Worm (Caenorhabditis elegans) whole organism, young adult: ENCODE results near the gene C28H8.2.
A peak's percentile ranks its signal among the peaks of the same experiment; 100 is the strongest.

Experiments used
- B0336.3 ChIP-seq: fragments of 200-800 bp; sonication (Bioruptor generic); IDR thresholded peaks from 2 replicates; pipeline ENCODE4 v1.3.6; 2022; ENCODE audit warnings: missing genetic modification characterization, missing compliant biosample characterization
- F10E7.11 ChIP-seq: sonication (generic microtip); optimal IDR thresholded peaks from 2 replicates; lab custom pipeline; 2017; ENCODE audit warnings: mild to moderate bottlenecking, missing genetic modification characterization, moderate library complexity, missing compliant biosample characterization
- F22D6.2 ChIP-seq: sonication (generic microtip); optimal IDR thresholded peaks from 2 replicates; lab custom pipeline; 2016; ENCODE audit warnings: mild to moderate bottlenecking, missing genetic modification characterization, missing compliant biosample characterization
- F52B5.7 ChIP-seq: sonication (generic microtip); optimal IDR thresholded peaks from 2 replicates; lab custom pipeline; 2016; ENCODE audit warnings: mild to moderate bottlenecking, missing genetic modification characterization, missing compliant biosample characterization
- F57A8.1 ChIP-seq: fragments of 200-800 bp; sonication (Bioruptor generic); optimal IDR thresholded peaks from 2 replicates; lab custom pipeline; 2018; ENCODE audit warnings: mild to moderate bottlenecking, missing genetic modification characterization, moderate library complexity, missing compliant biosample characterization
- K11D2.4 ChIP-seq: fragments of 200-800 bp; sonication (Bioruptor generic); IDR thresholded peaks from 2 replicates; pipeline ENCODE4 v1.3.6; 2022; ENCODE audit warnings: missing genetic modification reagents, missing genetic modification characterization, missing compliant biosample characterization
- Y53G8AR.9 ChIP-seq: fragments of 200-800 bp; sonication (Bioruptor generic); conservative IDR thresholded peaks from 2 replicates; pipeline ENCODE4 v1.3.6; 2022; ENCODE audit warnings: missing genetic modification reagents, missing genetic modification characterization, missing compliant biosample characterization
- ZK185.1 ChIP-seq: sonication (generic microtip); optimal IDR thresholded peaks from 2 replicates; lab custom pipeline; 2016; ENCODE audit warnings: mild to moderate bottlenecking, missing genetic modification characterization, missing compliant biosample characterization; ENCODE audit not compliant: poor library complexity, severe bottlenecking
- attf-6 ChIP-seq: fragments of 200-800 bp; sonication (Bioruptor generic); IDR thresholded peaks from 2 replicates; pipeline ENCODE4 v1.3.6; 2022; ENCODE audit warnings: missing genetic modification reagents, missing genetic modification characterization, missing compliant biosample characterization
- cebp-1 ChIP-seq, 2 experiments: fragments of 200-800 bp in 1 of 2; sonication (Bioruptor generic) in 1 of 2; sonication (generic microtip) in 1 of 2; IDR thresholded peaks in 1 of 2; optimal IDR thresholded peaks in 1 of 2; 2 replicates each; pipeline versions ENCODE4 v1.3.6 to Lab custom; 2017 to 2022; ENCODE audit warnings: missing compliant biosample characterization in 2 of 2, missing genetic modification characterization in 2 of 2, mild to moderate bottlenecking in 1 of 2, missing genetic modification reagents in 1 of 2, moderate library complexity in 1 of 2
- ceh-100 ChIP-seq: fragments of 200-800 bp; sonication (Bioruptor generic); IDR thresholded peaks from 2 replicates; pipeline ENCODE4 v1.3.6; 2022; ENCODE audit warnings: missing genetic modification reagents, missing genetic modification characterization, missing compliant biosample characterization
- ceh-91 ChIP-seq: fragments of 200-800 bp; sonication (Bioruptor generic); IDR thresholded peaks from 2 replicates; pipeline ENCODE4 v1.3.6; 2022; ENCODE audit warnings: missing genetic modification reagents, missing genetic modification characterization, missing compliant biosample characterization
- dox-1 ChIP-seq: fragments of 200-800 bp; sonication (Bioruptor generic); IDR thresholded peaks from 2 replicates; pipeline ENCODE4 v1.3.6; 2022; ENCODE audit warnings: missing genetic modification reagents, missing genetic modification characterization, missing compliant biosample characterization
- dpff-1 ChIP-seq: sonication (generic microtip); optimal IDR thresholded peaks from 2 replicates; lab custom pipeline; 2017; ENCODE audit warnings: mild to moderate bottlenecking, missing genetic modification characterization, missing compliant biosample characterization
- dpl-1 ChIP-seq: fragments of 150-350 bp; optimal IDR thresholded peaks from 2 replicates; lab custom pipeline; 2014; ENCODE audit warnings: missing biosample characterization, missing genetic modification reagents, missing genetic modification characterization
- efl-1 ChIP-seq: fragments of 150-350 bp; optimal IDR thresholded peaks from 2 replicates; lab custom pipeline; 2014; ENCODE audit warnings: missing biosample characterization, missing genetic modification reagents, missing genetic modification characterization
- egl-18 ChIP-seq: fragments of 200-800 bp; sonication (Bioruptor generic); IDR thresholded peaks from 2 replicates; pipeline ENCODE4 v1.3.6; 2022; ENCODE audit warnings: missing genetic modification reagents, missing genetic modification characterization, missing compliant biosample characterization
- ekl-4 ChIP-seq: fragments of 200-800 bp; sonication (Bioruptor generic); IDR thresholded peaks from 2 replicates; pipeline ENCODE4 v1.3.6; 2022; ENCODE audit warnings: missing genetic modification reagents, missing genetic modification characterization, missing compliant biosample characterization
- ets-4 ChIP-seq: fragments of 200-800 bp; sonication (Bioruptor generic); optimal IDR thresholded peaks from 2 replicates; lab custom pipeline; 2018; ENCODE audit warnings: mild to moderate bottlenecking, missing genetic modification characterization, missing compliant biosample characterization
- fkh-3 ChIP-seq: sonication (generic microtip); optimal IDR thresholded peaks from 2 replicates; lab custom pipeline; 2016; ENCODE audit warnings: mild to moderate bottlenecking, missing genetic modification characterization, missing compliant biosample characterization
- hlh-12 ChIP-seq: sonication (generic microtip); optimal IDR thresholded peaks from 2 replicates; lab custom pipeline; 2016; ENCODE audit warnings: missing genetic modification characterization, missing compliant biosample characterization
- hlh-26 ChIP-seq: fragments of 200-800 bp; sonication (Bioruptor generic); conservative IDR thresholded peaks from 2 replicates; pipeline ENCODE4 v1.3.6; 2022; ENCODE audit warnings: missing genetic modification reagents, missing genetic modification characterization, missing compliant biosample characterization
- lag-1 ChIP-seq: fragments of 200-800 bp; sonication (Bioruptor generic); IDR thresholded peaks from 2 replicates; pipeline ENCODE4 v1.3.6; 2022; ENCODE audit warnings: missing genetic modification reagents, missing genetic modification characterization, missing compliant biosample characterization
- let-526 ChIP-seq: fragments of 200-800 bp; sonication (Bioruptor generic); IDR thresholded peaks from 2 replicates; pipeline ENCODE4 v1.3.6; 2022; ENCODE audit warnings: missing genetic modification reagents, missing genetic modification characterization, missing compliant biosample characterization
- let-607 ChIP-seq, 2 experiments: fragments of 200-800 bp in 1 of 2; sonication (Bioruptor generic) in 1 of 2; sonication (generic microtip) in 1 of 2; optimal IDR thresholded peaks; 2 replicates each; lab custom pipeline; 2016 to 2018; ENCODE audit warnings: mild to moderate bottlenecking in 2 of 2, missing compliant biosample characterization in 2 of 2, missing genetic modification characterization in 2 of 2, moderate library complexity in 2 of 2, missing genotype in 1 of 2
- lin-26 ChIP-seq: fragments of 200-800 bp; sonication (Bioruptor generic); IDR thresholded peaks from 2 replicates; pipeline ENCODE4 v1.3.6; 2022; ENCODE audit warnings: missing genetic modification reagents, missing genetic modification characterization, missing compliant biosample characterization
- lin-40 ChIP-seq: sonication (generic microtip); optimal IDR thresholded peaks from 2 replicates; lab custom pipeline; 2016; ENCODE audit warnings: missing genetic modification characterization, mild to moderate bottlenecking, missing compliant biosample characterization, missing genotype, missing genetic modification reagents
- lsl-1 ChIP-seq: fragments of 200-800 bp; sonication (Bioruptor generic); optimal IDR thresholded peaks from 2 replicates; lab custom pipeline; 2018; ENCODE audit warnings: mild to moderate bottlenecking, missing genetic modification characterization, moderate library complexity, missing compliant biosample characterization
- madf-8 ChIP-seq: fragments of 200-800 bp; sonication (Bioruptor generic); conservative IDR thresholded peaks from 2 replicates; pipeline ENCODE4 v1.3.6; 2022; ENCODE audit warnings: missing genetic modification reagents, missing genetic modification characterization, missing compliant biosample characterization
- nhr-120 ChIP-seq: fragments of 200-800 bp; sonication (Bioruptor generic); IDR thresholded peaks from 2 replicates; pipeline ENCODE4 v1.3.6; 2022; ENCODE audit warnings: missing genetic modification characterization, missing compliant biosample characterization
- pha-4 ChIP-seq: fragments of 150-350 bp; sonication (generic microtip); optimal IDR thresholded peaks from 2 replicates; lab custom pipeline; 2014; ENCODE audit warnings: missing biosample characterization, missing genetic modification reagents, missing genetic modification characterization
- rcor-1 ChIP-seq: fragments of 200-800 bp; sonication (Bioruptor generic); IDR thresholded peaks from 2 replicates; pipeline ENCODE4 v1.3.6; 2022; ENCODE audit warnings: missing genetic modification reagents, missing genetic modification characterization, missing compliant biosample characterization
- sea-2 ChIP-seq: fragments of 200-800 bp; sonication (Bioruptor generic); IDR thresholded peaks from 2 replicates; pipeline ENCODE4 v1.3.6; 2022; ENCODE audit warnings: missing genetic modification characterization, missing compliant biosample characterization
- snpc-1.1 ChIP-seq: sonication (generic microtip); optimal IDR thresholded peaks from 2 replicates; lab custom pipeline; 2017; ENCODE audit warnings: missing genetic modification characterization, mild to moderate bottlenecking, missing compliant biosample characterization, antibody characterized with exemption, moderate library complexity, missing genotype, missing genetic modification reagents; ENCODE audit not compliant: insufficient read depth
- snpc-1.3 ChIP-seq: sonication (generic microtip); optimal IDR thresholded peaks from 2 replicates; lab custom pipeline; 2017; ENCODE audit warnings: missing genetic modification characterization, mild to moderate bottlenecking, missing compliant biosample characterization, antibody characterized with exemption, moderate library complexity, missing genotype, missing genetic modification reagents; ENCODE audit not compliant: insufficient read depth
- sptf-2 ChIP-seq: fragments of 200-800 bp; sonication (Bioruptor generic); optimal IDR thresholded peaks from 2 replicates; lab custom pipeline; 2018; ENCODE audit warnings: mild to moderate bottlenecking, missing genetic modification characterization, missing compliant biosample characterization
- unc-62 ChIP-seq: fragments of 150-350 bp; optimal IDR thresholded peaks from 2 replicates; lab custom pipeline; 2014; ENCODE audit warnings: missing biosample characterization, missing genetic modification reagents, missing genetic modification characterization
- ztf-22 ChIP-seq: fragments of 200-800 bp; sonication (Bioruptor generic); optimal IDR thresholded peaks from 2 replicates; lab custom pipeline; 2018; ENCODE audit warnings: mild to moderate bottlenecking, missing genetic modification characterization, moderate library complexity, missing compliant biosample characterization
- ztf-3 ChIP-seq: fragments of 200-800 bp; sonication (Bioruptor generic); optimal IDR thresholded peaks from 2 replicates; lab custom pipeline; 2018; ENCODE audit warnings: mild to moderate bottlenecking, missing genetic modification characterization, missing compliant biosample characterization

C28H8.2 gene

ce11 chrIII:5884459-5884858 is 35.7 kb upstream of the C28H8.2 start:
- TF ChIP-seq B0336.3 (no peak), snpc-1.3 (tag; lab: Kevin White, UChicago) (no peak), dpff-1 (no peak), ztf-3 (GFP tag; lab: Kevin White, UChicago) (no peak), ekl-4 (GFP tag; lab: Robert Waterston, UW) (no peak), madf-8 (GFP tag; lab: Robert Waterston, UW) (no peak), lin-40 (tag; lab: Kevin White, UChicago) (no peak), sea-2 (GFP tag; lab: Robert Waterston, UW) (no peak), F10E7.11 (no peak)

- TF ChIP-seq dpl-1 (GFP tag; lab: Kevin White, UChicago): no peak
- no peak for TF ChIP-seq dpff-1
- TF ChIP-seq hlh-26 (GFP tag; lab: Robert Waterston, UW): no peak
- TF ChIP-seq lin-26 (GFP tag; lab: Robert Waterston, UW): no peak
- TF ChIP-seq lag-1 (GFP tag; lab: Robert Waterston, UW): no peak
- no peak for TF ChIP-seq attf-6 (GFP tag; lab: Robert Waterston, UW)
- no peak for TF ChIP-seq ZK185.1 (tag; lab: Kevin White, UChicago)
- no peak for TF ChIP-seq lsl-1 (GFP tag; lab: Kevin White, UChicago)
- no peak for TF ChIP-seq K11D2.4
- no peak for TF ChIP-seq Y53G8AR.9
- TF ChIP-seq ets-4 (GFP tag; lab: Kevin White, UChicago): no peak
- TF ChIP-seq, all 124 proteins: peak for 0
Observed at ce11 chrIII:5886893-5887292, 33.2 kb upstream of the C28H8.2 start, which contains the start of gene C28H8.7. Gene C28H8.7, minus strand, starts transcription at chrIII:5886993.

- TF ChIP-seq F52B5.7 (tag; lab: Kevin White, UChicago): no peak
- no peak for TF ChIP-seq cebp-1 (GFP tag; IDR thresholded peaks at IDR 0.05; lab: Robert Waterston, UW)
- no peak for TF ChIP-seq cebp-1 (tag; optimal IDR thresholded peaks at IDR 0.05; lab: Kevin White, UChicago)
- TF ChIP-seq, all 124 proteins: peak for 0
Observed at ce11 chrIII:5888675-5889074, 31.4 kb upstream of the C28H8.2 start, which contains the start of gene C28H8.8. Gene C28H8.8, minus strand, starts transcription at chrIII:5888775.

ce11 chrIII:5892909-5893308 is 27.2 kb upstream of the C28H8.2 start:
- peak; percentile 63 for TF ChIP-seq pha-4 (tag; lab: Kevin White, UChicago)
- TF ChIP-seq dox-1 (GFP tag; lab: Robert Waterston, UW): no peak

ce11 chrIII:5895913-5896312 is 24.2 kb upstream of the C28H8.2 start, which contains the start of gene pxl-1:
Gene pxl-1, minus strand, starts transcription at chrIII:5896013.
- TF ChIP-seq unc-62 (no peak), ceh-100 (GFP tag; lab: Robert Waterston, UW) (no peak)

ce11 chrIII:5897468-5897867 is 22.7 kb upstream of the C28H8.2 start:
- TF ChIP-seq efl-1 (GFP tag; lab: Kevin White, UChicago) (peak; percentile 30), hlh-12 (no peak)

- no peak for TF ChIP-seq F57A8.1 (GFP tag; lab: Kevin White, UChicago)
- TF ChIP-seq let-526: no peak
- TF ChIP-seq fkh-3 (tag; lab: Kevin White, UChicago): no peak
- TF ChIP-seq nhr-120: no peak
- TF ChIP-seq sptf-2 (GFP tag; lab: Kevin White, UChicago): no peak
- TF ChIP-seq ceh-91 (GFP tag; lab: Robert Waterston, UW): no peak
- TF ChIP-seq ztf-22 (GFP tag; lab: Kevin White, UChicago): no peak
- TF ChIP-seq snpc-1.1 (tag; lab: Kevin White, UChicago): no peak
- no peak for TF ChIP-seq egl-18
- TF ChIP-seq let-607 (tag; optimal IDR thresholded peaks at IDR 0.05; lab: Kevin White, UChicago): no peak
- no peak for TF ChIP-seq F22D6.2 (tag; lab: Kevin White, UChicago)
- TF ChIP-seq rcor-1: no peak
Observed at ce11 chrIII:5898631-5899030, 21.5 kb upstream of the C28H8.2 start.
